Worm (Caenorhabditis elegans) whole organism, L4 larva: ENCODE data around the gene F47B8.10.

Source experiments
- D1046.2 ChIP-seq: fragments of 200-800 bp; sonication (Bioruptor generic); IDR thresholded peaks from 2 replicates; pipeline ENCODE4 v1.3.6; 2022; ENCODE audit warnings: missing genetic modification characterization, missing compliant biosample characterization
- F37D6.2 ChIP-seq: sonication (generic microtip); optimal IDR thresholded peaks from 2 replicates; lab custom pipeline; 2016; ENCODE audit warnings: mild to moderate bottlenecking, missing genetic modification characterization, missing compliant biosample characterization
- T20F7.1 ChIP-seq: fragments of 200-800 bp; sonication (Bioruptor generic); optimal IDR thresholded peaks from 2 replicates; lab custom pipeline; 2018; ENCODE audit warnings: mild to moderate bottlenecking, missing genetic modification characterization, missing compliant biosample characterization
- Y105C5A.15 ChIP-seq: fragments of 200-800 bp; sonication (Bioruptor generic); IDR thresholded peaks from 2 replicates; pipeline ENCODE4 v1.3.6; 2022; ENCODE audit warnings: missing genetic modification characterization, missing compliant biosample characterization
- Y5F2A.4 ChIP-seq: fragments of 200-800 bp; sonication (Bioruptor generic); optimal IDR thresholded peaks from 2 replicates; lab custom pipeline; 2018; ENCODE audit warnings: mild to moderate bottlenecking, missing genetic modification characterization, missing compliant biosample characterization
- ZK337.2 ChIP-seq: fragments of 200-800 bp; sonication (Bioruptor generic); IDR thresholded peaks from 2 replicates; pipeline ENCODE4 v1.3.6; 2022; ENCODE audit warnings: missing genetic modification reagents, missing genetic modification characterization, missing compliant biosample characterization
- ZK546.5 ChIP-seq, 2 experiments: sonication (generic microtip); optimal IDR thresholded peaks; 2 replicates each; lab custom pipeline; 2017; ENCODE audit warnings: missing biosample characterization in 2 of 2, missing genetic modification characterization in 2 of 2
- ama-1 ChIP-seq: fragments of 150-350 bp; optimal IDR thresholded peaks from 2 replicates; lab custom pipeline; 2014; ENCODE audit warnings: inconsistent platforms, mixed read lengths
- attf-4 ChIP-seq: sonication (generic microtip); optimal IDR thresholded peaks from 3 replicates; lab custom pipeline; 2017; ENCODE audit warnings: missing biosample characterization, missing genetic modification characterization
- ceh-20 ChIP-seq: fragments of 200-800 bp; sonication (Bioruptor generic); IDR thresholded peaks from 2 replicates; pipeline ENCODE4 v1.3.6; 2022; ENCODE audit warnings: missing genetic modification reagents, missing genetic modification characterization, missing compliant biosample characterization
- ceh-28 ChIP-seq: fragments of 150-350 bp; optimal IDR thresholded peaks from 2 replicates; lab custom pipeline; 2014; ENCODE audit warnings: missing biosample characterization, missing genetic modification reagents, missing genetic modification characterization
- ceh-32 ChIP-seq: sonication (generic microtip); optimal IDR thresholded peaks from 2 replicates; lab custom pipeline; 2016; ENCODE audit warnings: mild to moderate bottlenecking, missing genetic modification characterization, missing compliant biosample characterization; ENCODE audit not compliant: poor library complexity
- ceh-44 ChIP-seq: fragments of 200-800 bp; sonication (Bioruptor generic); IDR thresholded peaks from 2 replicates; pipeline ENCODE4 v1.3.6; 2022; ENCODE audit warnings: missing genetic modification reagents, missing genetic modification characterization, missing compliant biosample characterization
- cey-2 ChIP-seq: sonication (generic microtip); optimal IDR thresholded peaks from 3 replicates; lab custom pipeline; 2017; ENCODE audit warnings: missing genetic modification characterization, mild to moderate bottlenecking, missing compliant biosample characterization, antibody characterized with exemption, borderline replicate concordance; ENCODE audit not compliant: insufficient read depth
- daf-12 ChIP-seq: fragments of 150-350 bp; optimal IDR thresholded peaks from 2 replicates; lab custom pipeline; 2014; ENCODE audit warnings: missing biosample characterization, missing genetic modification reagents, missing genetic modification characterization
- daf-16 ChIP-seq, 3 experiments: sonication (generic microtip); optimal IDR thresholded peaks; 2 replicates each; lab custom pipeline; 2016 to 2017; ENCODE audit warnings: missing genetic modification characterization in 3 of 3, missing genetic modification reagents in 3 of 3, mild to moderate bottlenecking in 2 of 3, missing compliant biosample characterization in 2 of 3, missing biosample characterization in 1 of 3, moderate library complexity in 1 of 3
- dmd-6 ChIP-seq: fragments of 200-800 bp; sonication (Bioruptor generic); IDR thresholded peaks from 2 replicates; pipeline ENCODE4 v1.3.6; 2022; ENCODE audit warnings: missing genetic modification reagents, missing genetic modification characterization, missing compliant biosample characterization
- dmd-9 ChIP-seq: fragments of 200-800 bp; sonication (Bioruptor generic); IDR thresholded peaks from 2 replicates; pipeline ENCODE4 v1.3.6; 2022; ENCODE audit warnings: missing genetic modification reagents, missing genetic modification characterization, missing compliant biosample characterization
- duxl-1 ChIP-seq: sonication (generic microtip); optimal IDR thresholded peaks from 2 replicates; lab custom pipeline; 2016; ENCODE audit warnings: mild to moderate bottlenecking, missing genetic modification characterization, moderate library complexity, missing compliant biosample characterization; ENCODE audit not compliant: poor library complexity
- egl-43 ChIP-seq: fragments of 200-800 bp; sonication (Bioruptor generic); IDR thresholded peaks from 2 replicates; pipeline ENCODE4 v1.3.6; 2022; ENCODE audit warnings: missing genetic modification reagents, missing genetic modification characterization, missing compliant biosample characterization
- fkh-10 ChIP-seq: fragments of 150-350 bp; optimal IDR thresholded peaks from 2 replicates; lab custom pipeline; 2014; ENCODE audit warnings: missing biosample characterization, missing genetic modification reagents, missing genetic modification characterization
- gei-8 ChIP-seq: fragments of 200-800 bp; sonication (Bioruptor generic); optimal IDR thresholded peaks from 2 replicates; lab custom pipeline; 2018; ENCODE audit warnings: mild to moderate bottlenecking, missing genetic modification characterization, missing compliant biosample characterization
- hif-1 ChIP-seq, 2 experiments: sonication (generic microtip); optimal IDR thresholded peaks; 2 replicates each; lab custom pipeline; 2016 to 2017; ENCODE audit warnings: missing compliant biosample characterization in 2 of 2, missing genetic modification characterization in 2 of 2, missing genetic modification reagents in 2 of 2, missing genotype in 2 of 2, mild to moderate bottlenecking in 1 of 2
- hlh-30 ChIP-seq: sonication (generic microtip); optimal IDR thresholded peaks from 2 replicates; lab custom pipeline; 2017; ENCODE audit warnings: antibody characterized with exemption, mild to moderate bottlenecking, missing genetic modification characterization, missing compliant biosample characterization; ENCODE audit not compliant: insufficient read depth
- hmg-1.1 ChIP-seq: fragments of 200-800 bp; sonication (Bioruptor generic); IDR thresholded peaks from 2 replicates; pipeline ENCODE4 v1.3.6; 2022; ENCODE audit warnings: missing genetic modification reagents, missing genetic modification characterization, missing compliant biosample characterization
- lin-1 ChIP-seq: fragments of 200-800 bp; sonication (Bioruptor generic); IDR thresholded peaks from 2 replicates; pipeline ENCODE4 v1.3.6; 2022; ENCODE audit warnings: missing genetic modification reagents, missing genetic modification characterization, missing compliant biosample characterization
- lin-13 ChIP-seq: fragments of 150-350 bp; optimal IDR thresholded peaks from 2 replicates; lab custom pipeline; 2014; ENCODE audit warnings: missing biosample characterization, missing genetic modification reagents, missing genetic modification characterization
- lin-38 ChIP-seq: fragments of 200-800 bp; sonication (Bioruptor generic); IDR thresholded peaks from 2 replicates; pipeline ENCODE4 v1.3.6; 2022; ENCODE audit warnings: missing genetic modification reagents, missing genetic modification characterization, missing compliant biosample characterization
- lin-39 ChIP-seq: fragments of 150-350 bp; optimal IDR thresholded peaks from 2 replicates; lab custom pipeline; 2014; ENCODE audit warnings: missing biosample characterization, missing genetic modification reagents, missing genetic modification characterization
- lir-3 ChIP-seq: sonication (generic microtip); optimal IDR thresholded peaks from 2 replicates; lab custom pipeline; 2016; ENCODE audit warnings: mild to moderate bottlenecking, missing genetic modification characterization, missing compliant biosample characterization
- madf-5 ChIP-seq, 2 experiments: fragments of 200-800 bp; sonication (Bioruptor generic); IDR thresholded peaks; 2 replicates each; pipeline ENCODE4 v1.3.6; 2022; ENCODE audit warnings: missing compliant biosample characterization in 2 of 2, missing genetic modification characterization in 2 of 2
- mep-1 ChIP-seq: fragments of 150-350 bp; sonication (generic microtip); optimal IDR thresholded peaks from 3 replicates; lab custom pipeline; 2014; ENCODE audit warnings: missing biosample characterization, missing genetic modification characterization
- mes-2 ChIP-seq: sonication (generic microtip); optimal IDR thresholded peaks from 2 replicates; lab custom pipeline; 2016; ENCODE audit warnings: missing genotype, mild to moderate bottlenecking, missing genetic modification characterization, missing compliant biosample characterization; ENCODE audit not compliant: poor library complexity, severe bottlenecking
- mxl-2 ChIP-seq: fragments of 200-800 bp; sonication (Bioruptor generic); conservative IDR thresholded peaks from 2 replicates; pipeline ENCODE4 v1.3.6; 2022; ENCODE audit warnings: missing genetic modification reagents, missing genetic modification characterization, missing compliant biosample characterization
- nhr-10 ChIP-seq: fragments of 150-350 bp; optimal IDR thresholded peaks from 2 replicates; lab custom pipeline; 2014; ENCODE audit warnings: missing biosample characterization, missing genetic modification characterization
- nhr-102 ChIP-seq: sonication (generic microtip); optimal IDR thresholded peaks from 2 replicates; lab custom pipeline; 2016; ENCODE audit warnings: mild to moderate bottlenecking, missing genetic modification characterization, moderate library complexity, missing compliant biosample characterization
- nhr-111 ChIP-seq: fragments of 200-800 bp; sonication (Bioruptor generic); optimal IDR thresholded peaks from 2 replicates; lab custom pipeline; 2018; ENCODE audit warnings: mild to moderate bottlenecking, missing genetic modification characterization, missing compliant biosample characterization
- nhr-237 ChIP-seq: sonication (generic microtip); optimal IDR thresholded peaks from 2 replicates; lab custom pipeline; 2017; ENCODE audit warnings: missing biosample characterization, missing genetic modification characterization
- nhr-48 ChIP-seq: sonication (generic microtip); optimal IDR thresholded peaks from 2 replicates; lab custom pipeline; 2016; ENCODE audit warnings: mild to moderate bottlenecking, missing genetic modification characterization, missing compliant biosample characterization
- nhr-6 ChIP-seq: fragments of 150-350 bp; optimal IDR thresholded peaks from 2 replicates; lab custom pipeline; 2014; ENCODE audit warnings: missing biosample characterization, missing genetic modification characterization
- nhr-76 ChIP-seq: fragments of 150-350 bp; optimal IDR thresholded peaks from 2 replicates; lab custom pipeline; 2014; ENCODE audit warnings: missing biosample characterization, missing genetic modification characterization
- php-3 ChIP-seq: fragments of 200-800 bp; sonication (Bioruptor generic); IDR thresholded peaks from 2 replicates; pipeline ENCODE4 v1.3.6; 2022; ENCODE audit warnings: missing genetic modification reagents, missing genetic modification characterization, missing compliant biosample characterization
- rbr-2 ChIP-seq: sonication (generic microtip); optimal IDR thresholded peaks from 2 replicates; lab custom pipeline; 2016; ENCODE audit warnings: missing genotype, missing genetic modification characterization, missing compliant biosample characterization
- sdz-12 ChIP-seq: fragments of 200-800 bp; sonication (Bioruptor generic); optimal IDR thresholded peaks from 2 replicates; lab custom pipeline; 2018; ENCODE audit warnings: mild to moderate bottlenecking, missing genetic modification characterization, missing compliant biosample characterization
- unc-39 ChIP-seq: sonication (generic microtip); optimal IDR thresholded peaks from 2 replicates; lab custom pipeline; 2017; ENCODE audit warnings: missing biosample characterization, missing genetic modification characterization
- vab-7 ChIP-seq: fragments of 200-800 bp; sonication (Bioruptor generic); IDR thresholded peaks from 2 replicates; pipeline ENCODE4 v1.3.6; 2022; ENCODE audit warnings: missing genetic modification reagents, missing genetic modification characterization, missing compliant biosample characterization
- ztf-11 ChIP-seq: fragments of 150-350 bp; optimal IDR thresholded peaks from 2 replicates; lab custom pipeline; 2014; ENCODE audit warnings: missing biosample characterization, missing genetic modification characterization
- ztf-7 ChIP-seq: fragments of 150-350 bp; optimal IDR thresholded peaks from 2 replicates; lab custom pipeline; 2014; ENCODE audit warnings: missing biosample characterization, missing genetic modification characterization

Gene F47B8.10

DNA sequence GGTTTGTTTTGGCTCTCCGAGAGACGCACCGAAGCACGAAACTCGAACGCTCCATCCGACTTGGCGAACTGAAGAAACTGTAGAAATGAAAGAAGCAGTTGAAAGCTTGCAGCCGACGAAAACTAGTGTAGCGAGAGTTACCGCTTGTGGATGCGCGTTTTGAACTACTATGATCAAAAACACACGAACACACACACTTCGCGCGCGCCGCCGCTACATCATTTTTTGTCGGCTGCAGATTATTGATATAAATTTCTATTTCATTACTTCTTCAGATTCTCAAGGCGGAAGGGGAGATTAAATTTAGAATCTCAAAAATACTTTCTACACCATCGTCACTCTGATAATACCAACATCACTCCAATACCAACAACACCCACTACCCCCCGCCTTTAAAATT is 20.2 kb downstream of the F47B8.10 start:
- TF ChIP-seq duxl-1 (tag; lab: Kevin White, UChicago) (no peak), egl-43 (GFP tag; lab: Robert Waterston, UW) (0 out of 2 replicates have a peak, but pooled peaks have one; percentile 12)

ce11 chrV:14364586-14365248 is 22.9 kb downstream of the F47B8.10 start:
- TF ChIP-seq nhr-6 (tag; lab: Kevin White, UChicago) (peak; percentile 57), ZK546.5 (tag; optimal IDR thresholded peaks at IDR 0.05; lab: Kevin White, UChicago) (no peak), gei-8 (GFP tag; lab: Kevin White, UChicago) (no peak), fkh-10 (GFP tag; lab: Kevin White, UChicago) (no peak), T20F7.1 (GFP tag; lab: Kevin White, UChicago) (no peak), daf-12 (tag; lab: Kevin White, UChicago) (no peak), dmd-6 (GFP tag; lab: Robert Waterston, UW) (peak; percentile 23), ZK337.2 (GFP tag; lab: Robert Waterston, UW) (no peak), Y105C5A.15 (GFP tag; lab: Robert Waterston, UW) (no peak), nhr-48 (peak; percentile 38), mxl-2 (GFP tag; lab: Robert Waterston, UW) (no peak), lin-39 (no peak), nhr-102 (tag; lab: Kevin White, UChicago) (no peak), ztf-11 (tag; lab: Kevin White, UChicago) (no peak), F37D6.2 (tag; lab: Kevin White, UChicago) (no peak), nhr-111 (peak; percentile 22), lin-1 (no peak), daf-16 (GFP tag; optimal IDR thresholded peaks at IDR 0.05; lab: Kevin White, UChicago) (no peak), daf-16 (tag; optimal IDR thresholded peaks at IDR 0.05; lab: Kevin White, UChicago) (no peak), mes-2 (peak; percentile 38), nhr-237 (tag; lab: Kevin White, UChicago) (no peak), dmd-9 (GFP tag; lab: Robert Waterston, UW) (no peak), ztf-7 (no peak), nhr-10 (no peak), ama-1 (lab: Kevin White, UChicago) (no peak), lin-13 (GFP tag; lab: Kevin White, UChicago) (no peak), Y5F2A.4 (GFP tag; lab: Kevin White, UChicago) (no peak), hlh-30 (tag; lab: Kevin White, UChicago) (peak; percentile 17), madf-5 (GFP tag; IDR thresholded peaks at IDR 0.05; lab: Robert Waterston, UW) (no peak), rbr-2 (peak; percentile 26), ceh-28 (tag; lab: Kevin White, UChicago) (no peak), php-3 (no peak), mep-1 (peak; percentile 52), sdz-12 (no peak), ceh-44 (no peak), lir-3 (tag; lab: Kevin White, UChicago) (no peak), vab-7 (no peak), hmg-1.1 (GFP tag; lab: Robert Waterston, UW) (peak; percentile 62), hif-1 (tag; optimal IDR thresholded peaks at IDR 0.05; lab: Kevin White, UChicago) (no peak), ceh-32 (tag; lab: Kevin White, UChicago) (no peak), cey-2 (tag; lab: Kevin White, UChicago) (no peak), ceh-20 (GFP tag; lab: Robert Waterston, UW) (0 out of 2 replicates have a peak, but pooled peaks have one; percentile 30), D1046.2 (GFP tag; lab: Robert Waterston, UW) (no peak), lin-38 (GFP tag; lab: Robert Waterston, UW) (peak; percentile 30), nhr-76 (tag; lab: Kevin White, UChicago) (no peak), unc-39 (no peak), attf-4 (tag; lab: Kevin White, UChicago) (no peak)
